Worm (Caenorhabditis elegans): ENCODE data around the gene K01D12.1.

K01D12.1 gene

ce11 chrV:12337894-12338293, 39.5 kb upstream of the K01D12.1 start, which contains the start of gene twk-13:
twk-13 (minus strand) TSS chrV:12337994.
- TF ChIP-seq nhr-2 (tag; optimal IDR thresholded peaks at IDR 0.05) = no peak

- TF ChIP-seq flh-1 (GFP tag; optimal IDR thresholded peaks at IDR 0.05) (no peak), lin-13 (tag; optimal IDR thresholded peaks at IDR 0.05) (peak; percentile 98), nhr-2 (tag; optimal IDR thresholded peaks at IDR 0.05) (peak; percentile 31), lsy-2 (tag; optimal IDR thresholded peaks at IDR 0.05) (peak; percentile 86), hlh-1 (tag; optimal IDR thresholded peaks at IDR 0.05) (peak; percentile 32), zip-8 (tag; optimal IDR thresholded peaks at IDR 0.05) (no peak), unc-120 (tag; optimal IDR thresholded peaks at IDR 0.05; ENCODE audit: poor library complexity, severe bottlenecking) (peak; percentile 34), ceh-39 (tag; optimal IDR thresholded peaks at IDR 0.05) (peak; percentile 47), ceh-83 (GFP tag; optimal IDR thresholded peaks at IDR 0.05) (peak; percentile 58), lin-32 (GFP tag; optimal IDR thresholded peaks at IDR 0.05) (no peak), ztf-11 (tag; optimal IDR thresholded peaks at IDR 0.05) (peak; percentile 24), nhr-28 (tag; optimal IDR thresholded peaks at IDR 0.05) (no peak), tbx-8 (GFP tag; optimal IDR thresholded peaks at IDR 0.05) (no peak), mep-1 (tag; optimal IDR thresholded peaks at IDR 0.05) (peak; percentile 96), snpc-4 (tag; optimal IDR thresholded peaks at IDR 0.05) (no peak), ceh-43 (GFP tag; optimal IDR thresholded peaks at IDR 0.05) (peak; percentile 58), ces-1 (GFP tag; optimal IDR thresholded peaks at IDR 0.05) (peak; percentile 47), elt-1 (tag; optimal IDR thresholded peaks at IDR 0.05; ENCODE audit: borderline replicate concordance, insufficient read depth) (peak; percentile 5), unc-39 (tag; optimal IDR thresholded peaks at IDR 0.05) (no peak), nhr-237 (tag; optimal IDR thresholded peaks at IDR 0.05) (peak; percentile 94), blmp-1 (tag; optimal IDR thresholded peaks at IDR 0.05) (no peak), elt-3 (tag; optimal IDR thresholded peaks at IDR 0.05) (no peak), mls-2 (tag; optimal IDR thresholded peaks at IDR 0.05) (peak; percentile 79), ham-2 (GFP tag; optimal IDR thresholded peaks at IDR 0.05) (no peak), mab-5 (tag; optimal IDR thresholded peaks at IDR 0.05) (no peak), bed-3 (GFP tag; optimal IDR thresholded peaks at IDR 0.05) (peak; percentile 30), drap-1 (GFP tag; optimal IDR thresholded peaks at IDR 0.05) (peak; percentile 38), sem-2 (GFP tag; optimal IDR thresholded peaks at IDR 0.05) (peak; percentile 26), pha-4 (tag; optimal IDR thresholded peaks at IDR 0.05) (peak; percentile 77), unc-62 (GFP tag; optimal IDR thresholded peaks at IDR 0.05) (peak; percentile 50), nhr-12 (tag; optimal IDR thresholded peaks at IDR 0.05) (no peak), nhr-76 (tag; optimal IDR thresholded peaks at IDR 0.05) (no peak), cnd-1 (tag; optimal IDR thresholded peaks at IDR 0.05) (peak; percentile 62), sptf-1 (tag; optimal IDR thresholded peaks at IDR 0.05) (peak; percentile 86), M03D4.4 (tag; optimal IDR thresholded peaks at IDR 0.05) (peak; percentile 65)
Observed at ce11 chrV:12343419-12343969, 33.9 kb upstream of the K01D12.1 start, which contains the start of gene tomm-20. tomm-20 (minus strand) TSS chrV:12343469.

ce11 chrV:12344845-12345244, 32.5 kb upstream of the K01D12.1 start, which contains the start of gene F23H12.3:
F23H12.3 (plus strand) TSS chrV:12345145.
- no peak for TF ChIP-seq unc-39 (tag; optimal IDR thresholded peaks at IDR 0.05)
- no peak for TF ChIP-seq lin-13 (tag; optimal IDR thresholded peaks at IDR 0.05)
- TF ChIP-seq ceh-83 (GFP tag; optimal IDR thresholded peaks at IDR 0.05) = no peak
- TF ChIP-seq mab-5 (tag; optimal IDR thresholded peaks at IDR 0.05) = no peak
- no peak for TF ChIP-seq ceh-43 (GFP tag; optimal IDR thresholded peaks at IDR 0.05)
- no peak for TF ChIP-seq nhr-76 (tag; optimal IDR thresholded peaks at IDR 0.05)
- no peak for TF ChIP-seq sem-2 (GFP tag; optimal IDR thresholded peaks at IDR 0.05)
- no peak for TF ChIP-seq nhr-28 (tag; optimal IDR thresholded peaks at IDR 0.05)
- TF ChIP-seq hlh-1 (tag; optimal IDR thresholded peaks at IDR 0.05) = no peak
- no peak for TF ChIP-seq zip-8 (tag; optimal IDR thresholded peaks at IDR 0.05)
- no peak for TF ChIP-seq unc-120 (tag; optimal IDR thresholded peaks at IDR 0.05; ENCODE audit: poor library complexity, severe bottlenecking)
- no peak for TF ChIP-seq ztf-11 (tag; optimal IDR thresholded peaks at IDR 0.05)
- TF ChIP-seq bed-3 (GFP tag; optimal IDR thresholded peaks at IDR 0.05) = no peak
- no peak for TF ChIP-seq lin-32 (GFP tag; optimal IDR thresholded peaks at IDR 0.05)
- TF ChIP-seq ham-2 (GFP tag; optimal IDR thresholded peaks at IDR 0.05) = no peak
- TF ChIP-seq lsy-2 (tag; optimal IDR thresholded peaks at IDR 0.05) = no peak
- no peak for TF ChIP-seq elt-1 (tag; optimal IDR thresholded peaks at IDR 0.05; ENCODE audit: borderline replicate concordance, insufficient read depth)
